Worm (Caenorhabditis elegans): ENCODE measurements around the gene ZK1251.3.

The ZK1251.3 gene

DNA sequence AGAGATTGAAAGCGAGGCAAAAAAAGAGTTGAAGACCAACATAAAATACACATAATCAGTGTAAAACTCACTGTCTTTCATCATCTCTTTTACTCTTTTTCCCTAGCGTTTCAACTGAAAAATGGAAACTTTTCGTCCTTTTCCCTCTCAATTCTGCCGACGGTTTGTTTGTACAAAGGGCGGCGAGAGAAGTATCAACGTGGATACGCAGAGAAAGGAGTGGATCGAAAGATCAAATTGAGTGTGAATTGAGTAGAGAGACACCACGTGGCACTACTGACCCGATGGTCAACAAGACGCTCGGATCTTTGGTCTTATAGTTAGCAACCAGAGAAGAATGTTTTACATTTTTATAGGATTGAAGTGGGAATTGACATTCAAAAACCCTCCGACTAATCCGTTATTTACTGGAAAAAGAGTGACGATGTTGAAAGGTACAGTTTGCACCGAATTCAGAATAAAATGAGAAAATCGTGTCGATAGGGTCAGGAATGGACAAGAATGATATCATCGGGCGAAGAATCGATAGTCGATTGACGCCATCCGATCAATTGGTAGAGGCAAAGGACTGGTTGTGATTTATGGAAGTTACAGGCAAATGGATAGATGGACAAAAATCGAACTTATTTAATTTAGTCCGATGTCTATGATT, 12.3 kb upstream of the ZK1251.3 start (continued):
- no peak for TF ChIP-seq ceh-32 (tag; optimal IDR thresholded peaks at IDR 0.05; ENCODE audit: poor library complexity)
- no peak for TF ChIP-seq Y75B8A.6 (GFP tag; IDR thresholded peaks at IDR 0.05)
- no peak for TF ChIP-seq nhr-111 (GFP tag; optimal IDR thresholded peaks at IDR 0.05)
- TF ChIP-seq hlh-11 (tag; optimal IDR thresholded peaks at IDR 0.05): peak; percentile 84
- TF ChIP-seq spr-3 (GFP tag; optimal IDR thresholded peaks at IDR 0.05): no peak
- TF ChIP-seq snpc-4 (tag; optimal IDR thresholded peaks at IDR 0.05): no peak
- no peak for TF ChIP-seq lir-3 (tag; optimal IDR thresholded peaks at IDR 0.05)
- no peak for TF ChIP-seq ctbp-1 (GFP tag; IDR thresholded peaks at IDR 0.05)
- TF ChIP-seq set-16 (GFP tag; IDR thresholded peaks at IDR 0.05): no peak
- no peak for TF ChIP-seq fkh-10 (GFP tag; optimal IDR thresholded peaks at IDR 0.05)
- no peak for TF ChIP-seq zag-1 (tag; optimal IDR thresholded peaks at IDR 0.05)
- TF ChIP-seq mdt-29 (GFP tag; IDR thresholded peaks at IDR 0.05): no peak
- TF ChIP-seq aly-2 (tag; optimal IDR thresholded peaks at IDR 0.05): no peak
- no peak for TF ChIP-seq lin-38 (GFP tag; IDR thresholded peaks at IDR 0.05)
- TF ChIP-seq gei-8 (GFP tag; optimal IDR thresholded peaks at IDR 0.05): no peak
- TF ChIP-seq pha-4 (GFP tag; IDR thresholded peaks at IDR 0.05): peak; percentile 57; the same call in 1 of the 2 replicates
- TF ChIP-seq pha-4 (tag; optimal IDR thresholded peaks at IDR 0.05): peak; percentile 91
- TF ChIP-seq mdl-1 (tag; optimal IDR thresholded peaks at IDR 0.05): peak; percentile 64 to 84
- TF ChIP-seq nhr-25 (tag; optimal IDR thresholded peaks at IDR 0.05; ENCODE audit: borderline replicate concordance, insufficient read depth): no peak
- TF ChIP-seq lsy-2 (tag; optimal IDR thresholded peaks at IDR 0.05): peak in 1 of 2 experiments; percentile 68
- TF ChIP-seq ZK337.2 (GFP tag; IDR thresholded peaks at IDR 0.05): no peak
- TF ChIP-seq F37D6.2 (tag; optimal IDR thresholded peaks at IDR 0.05): no peak
- no peak for TF ChIP-seq lin-29 (GFP tag; IDR thresholded peaks at IDR 0.05)
- peak; percentile 86 for TF ChIP-seq mxl-3 (GFP tag; optimal IDR thresholded peaks at IDR 0.05)
- TF ChIP-seq nhr-41 (GFP tag; IDR thresholded peaks at IDR 0.05): no peak
- TF ChIP-seq egl-43 (GFP tag; IDR thresholded peaks at IDR 0.05): no peak
- no peak for TF ChIP-seq arid-1 (GFP tag; conservative IDR thresholded peaks at IDR 0.05)
- no peak for TF ChIP-seq unc-39 (tag; optimal IDR thresholded peaks at IDR 0.05)
- peak; percentile 79 for TF ChIP-seq pqm-1 (tag; optimal IDR thresholded peaks at IDR 0.05)
- no peak for TF ChIP-seq D1046.2 (GFP tag; IDR thresholded peaks at IDR 0.05)
- TF ChIP-seq dmd-9 (GFP tag; IDR thresholded peaks at IDR 0.05): no peak
- peak; percentile 86 for TF ChIP-seq dmd-6 (GFP tag; IDR thresholded peaks at IDR 0.05)
- no peak for TF ChIP-seq dmd-8 (GFP tag; IDR thresholded peaks at IDR 0.05)
- no peak for TF ChIP-seq nhr-237 (tag; optimal IDR thresholded peaks at IDR 0.05)
- no peak for TF ChIP-seq sdz-12 (GFP tag; optimal IDR thresholded peaks at IDR 0.05)
- no peak for TF ChIP-seq tag-97 (GFP tag; IDR thresholded peaks at IDR 0.05)
- TF ChIP-seq mep-1 (tag; optimal IDR thresholded peaks at IDR 0.05): peak; percentile 71
- TF ChIP-seq ama-1 (optimal IDR thresholded peaks at IDR 0.05): no peak
- TF ChIP-seq attf-4 (tag; optimal IDR thresholded peaks at IDR 0.05): no peak
- TF ChIP-seq nhr-76 (tag; optimal IDR thresholded peaks at IDR 0.05): no peak
- no peak for TF ChIP-seq nhr-6 (tag; optimal IDR thresholded peaks at IDR 0.05)
- TF ChIP-seq hlh-30 (tag; optimal IDR thresholded peaks at IDR 0.05; ENCODE audit: insufficient read depth): peak; percentile 77
- TF ChIP-seq ZK546.5 (tag; optimal IDR thresholded peaks at IDR 0.05): no peak
- no peak for TF ChIP-seq ces-1 (GFP tag; optimal IDR thresholded peaks at IDR 0.05)
- TF ChIP-seq F10B5.3 (tag; optimal IDR thresholded peaks at IDR 0.05): peak; percentile 12
- TF ChIP-seq ztf-11 (tag; optimal IDR thresholded peaks at IDR 0.05): no peak
- TF ChIP-seq lin-39 (tag; optimal IDR thresholded peaks at IDR 0.05): no peak
- TF ChIP-seq nhr-48 (tag; optimal IDR thresholded peaks at IDR 0.05): peak; percentile 82
- no peak for TF ChIP-seq php-3 (GFP tag; IDR thresholded peaks at IDR 0.05)
- peak; percentile 24 for TF ChIP-seq nhr-11 (tag; optimal IDR thresholded peaks at IDR 0.05)
- TF ChIP-seq Y105C5A.15 (GFP tag; IDR thresholded peaks at IDR 0.05): no peak
- TF ChIP-seq nhr-28 (tag; optimal IDR thresholded peaks at IDR 0.05): peak; percentile 78

All from whole organism, L4 larva.